Fruit fly (Drosophila melanogaster): Measurements from ENCODE around the gene CG6006.

DNA sequence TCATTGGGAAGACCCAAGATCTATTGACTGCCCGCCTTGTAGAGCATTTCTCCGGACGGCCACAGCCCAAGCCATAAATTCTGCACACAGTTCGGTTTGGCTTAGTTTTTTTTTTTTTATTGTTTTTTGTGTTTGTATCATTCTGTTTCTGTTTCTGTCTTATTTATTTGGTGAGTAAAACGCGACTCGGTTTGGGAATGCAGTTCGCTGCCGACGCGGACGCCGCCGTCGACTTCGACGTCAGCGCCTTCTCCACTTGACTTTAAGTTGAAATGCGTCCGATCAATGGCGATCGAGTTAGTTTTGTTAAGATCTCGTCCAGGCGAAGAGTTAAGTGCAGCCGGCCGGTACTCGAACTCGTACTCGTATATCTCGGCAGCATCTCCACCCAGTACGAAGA is 38.9 kb upstream of the CG6006 start, which contains the start of gene Sb:
- TF ChIP-seq CG33017 (tag; optimal IDR thresholded peaks at IDR 0.05) (no peak), CG1620 (GFP tag; optimal IDR thresholded peaks at IDR 0.05) (no peak), cnc (optimal IDR thresholded peaks at IDR 0.05) (no peak)

All from whole organism, adult.